ENCODE assay signal across 4 fruit fly cellular contexts in genomic region chr2L:3539996-3540395, dm6.
TF ChIP-seq lines count a peak whose summit lies in the region.

No protein-coding gene starts in this region.

- no peak for TF ChIP-seq CTCF in whole organism, embryonic (GFP tag; optimal IDR thresholded peaks at IDR 0.05; lab: Kevin White, UChicago)

TF ChIP-seq in whole organism, 6 proteins besides CTCF, POLR2A, EP300 and RAD21:
- no peak for TF ChIP-seq pan (optimal IDR thresholded peaks at IDR 0.05; lab: Kevin White, UChicago)
- TF ChIP-seq CG8478 (optimal IDR thresholded peaks at IDR 0.05; lab: Kevin White, UChicago): peak; percentile 61

TF ChIP-seq in whole organism, embryonic, 481 proteins besides CTCF, POLR2A, EP300 and RAD21 (continues in another document):
- peak; percentile 97 for TF ChIP-seq Nf-YB (GFP tag; optimal IDR thresholded peaks at IDR 0.05; lab: Kevin White, UChicago)
- TF ChIP-seq BEAF-32 (GFP tag; optimal IDR thresholded peaks at IDR 0.05; lab: Kevin White, UChicago): no peak
- peak; percentile 37 for TF ChIP-seq ewg (GFP tag; optimal IDR thresholded peaks at IDR 0.05; lab: Kevin White, UChicago)
- TF ChIP-seq sug (tag; optimal IDR thresholded peaks at IDR 0.05; lab: Kevin White, UChicago): peak; percentile 26
- no peak for TF ChIP-seq CG1647 (GFP tag; optimal IDR thresholded peaks at IDR 0.05; lab: Kevin White, UChicago)
- TF ChIP-seq bbx (GFP tag; IDR thresholded peaks at IDR 0.05; lab: Robert Waterston, UW; ENCODE audit: partially characterized antibody): peak; percentile 23; the same call in 1 of the 2 replicates
- TF ChIP-seq Pdp1 (GFP tag; optimal IDR thresholded peaks at IDR 0.05; lab: Kevin White, UChicago): peak in 1 of 2 experiments; percentile 78
- TF ChIP-seq fd96Cb (tag; optimal IDR thresholded peaks at IDR 0.05; lab: Kevin White, UChicago): no peak
- TF ChIP-seq sob (GFP tag; IDR thresholded peaks at IDR 0.05; lab: Robert Waterston, UW): peak; percentile 82
- TF ChIP-seq CG32532 (GFP tag; IDR thresholded peaks at IDR 0.05; lab: Robert Waterston, UW): peak; percentile 17; the same call in 1 of the 2 replicates
- no peak for TF ChIP-seq CG9817 (tag; optimal IDR thresholded peaks at IDR 0.05; lab: Kevin White, UChicago)
- TF ChIP-seq Deaf1 (tag; optimal IDR thresholded peaks at IDR 0.05; lab: Kevin White, UChicago): peak; percentile 63
- TF ChIP-seq CG17385 (GFP tag; optimal IDR thresholded peaks at IDR 0.05; lab: Kevin White, UChicago): peak; percentile 53
- peak; percentile 39; the same call in 1 of the 3 replicates for TF ChIP-seq sr (GFP tag; IDR thresholded peaks at IDR 0.05; lab: Robert Waterston, UW)
- TF ChIP-seq ci (GFP tag; IDR thresholded peaks at IDR 0.05; lab: Robert Waterston, UW): 0 out of 3 replicates have a peak, but pooled peaks have one; percentile 15
- TF ChIP-seq Trl (optimal IDR thresholded peaks at IDR 0.05; lab: Kevin White, UChicago): peak in 1 of 2 experiments; percentile 22
- TF ChIP-seq Trl (GFP tag; optimal IDR thresholded peaks at IDR 0.05; lab: Kevin White, UChicago): no peak
- peak; percentile 96 for TF ChIP-seq CG10321 (GFP tag; IDR thresholded peaks at IDR 0.05; lab: Robert Waterston, UW)
- TF ChIP-seq cg (GFP tag; optimal IDR thresholded peaks at IDR 0.05; lab: Kevin White, UChicago): peak; percentile 76
- no peak for TF ChIP-seq CG11456 (GFP tag; IDR thresholded peaks at IDR 0.05; lab: Robert Waterston, UW)
- peak; percentile 89 for TF ChIP-seq z (GFP tag; IDR thresholded peaks at IDR 0.05; lab: Robert Waterston, UW)
- peak; percentile 81 for TF ChIP-seq phol (tag; optimal IDR thresholded peaks at IDR 0.05; lab: Kevin White, UChicago)
- no peak for TF ChIP-seq HmgD (GFP tag; optimal IDR thresholded peaks at IDR 0.05; lab: Kevin White, UChicago)
- TF ChIP-seq CG1832 (GFP tag; optimal IDR thresholded peaks at IDR 0.05; lab: Kevin White, UChicago): peak; percentile 91
- peak; percentile 98 for TF ChIP-seq Nf-YC (tag; optimal IDR thresholded peaks at IDR 0.05; lab: Kevin White, UChicago)
- TF ChIP-seq chm (GFP tag; IDR thresholded peaks at IDR 0.05; lab: Robert Waterston, UW): peak; percentile 69
- no peak for TF ChIP-seq ato (GFP tag; IDR thresholded peaks at IDR 0.05; lab: Robert Waterston, UW; ENCODE audit: partially characterized antibody)
- TF ChIP-seq chinmo (GFP tag; IDR thresholded peaks at IDR 0.05; lab: Robert Waterston, UW; ENCODE audit: partially characterized antibody): 0 out of 4 replicates have a peak, but pooled peaks have one; percentile 10

TF ChIP-seq in whole organism, prepupa, 60 proteins besides CTCF, POLR2A, EP300 and RAD21:
- no peak for TF ChIP-seq svp (GFP tag; lab: Kevin White, UChicago)
- TF ChIP-seq CG6163 (GFP tag; IDR thresholded peaks at IDR 0.05; lab: Robert Waterston, UW): 0 out of 3 replicates have a peak, but pooled peaks have one; percentile 17
- TF ChIP-seq fkh (GFP tag; optimal IDR thresholded peaks at IDR 0.05; lab: Kevin White, UChicago): peak; percentile 17
TF ChIP-seq in whole organism, prepupa: peak in this region for 2.

TF ChIP-seq in whole organism, wandering third instar larva, 38 proteins besides CTCF, POLR2A, EP300 and RAD21:
- TF ChIP-seq tai (GFP tag; optimal IDR thresholded peaks at IDR 0.05; lab: Kevin White, UChicago) (no peak), brk (GFP tag; optimal IDR thresholded peaks at IDR 0.05; lab: Kevin White, UChicago) (no peak), psq (GFP tag; optimal IDR thresholded peaks at IDR 0.05; lab: Kevin White, UChicago) (peak; percentile 39), CG9705 (GFP tag; optimal IDR thresholded peaks at IDR 0.05; lab: Kevin White, UChicago) (no peak), Rel (GFP tag; optimal IDR thresholded peaks at IDR 0.05; lab: Kevin White, UChicago) (no peak), Rel (tag; optimal IDR thresholded peaks at IDR 0.05; lab: Kevin White, UChicago) (peak; percentile 11), CrebA (GFP tag; optimal IDR thresholded peaks at IDR 0.05; lab: Kevin White, UChicago; ENCODE audit: borderline replicate concordance) (no peak), lola (GFP tag; optimal IDR thresholded peaks at IDR 0.05; lab: Kevin White, UChicago) (no peak), Vsx2 (GFP tag; optimal IDR thresholded peaks at IDR 0.05; lab: Kevin White, UChicago; ENCODE audit: partially characterized antibody) (peak; percentile 23), Myc (optimal IDR thresholded peaks at IDR 0.05; lab: Kevin White, UChicago) (no peak), Dif (GFP tag; optimal IDR thresholded peaks at IDR 0.05; lab: Kevin White, UChicago; ENCODE audit: partially characterized antibody) (peak; percentile 43), GATAd (GFP tag; optimal IDR thresholded peaks at IDR 0.05; lab: Kevin White, UChicago) (no peak), CG32264 (GFP tag; optimal IDR thresholded peaks at IDR 0.05; lab: Kevin White, UChicago) (no peak)
